Fruit fly (Drosophila melanogaster) whole organism, embryonic: ENCODE data around the gene CG8907.

Experiments used
- Adf1 ChIP-seq: fragments of 200-800 bp; sonication (Bioruptor generic); IDR thresholded peaks from 2 replicates; pipeline ENCODE4 v1.3.6; 2022; ENCODE audit warnings: missing biosample characterization, missing genetic modification characterization
- Aef1 ChIP-seq: fragments of 200-800 bp; sonication (Bioruptor generic); IDR thresholded peaks from 3 replicates; pipeline ENCODE4 v1.3.6; 2022; ENCODE audit warnings: missing biosample characterization, missing genetic modification characterization
- CG10979 ChIP-seq: fragments of 200-800 bp; sonication (Bioruptor generic); optimal IDR thresholded peaks from 2 replicates; lab custom pipeline; 2018; ENCODE audit warnings: missing biosample characterization, mild to moderate bottlenecking, missing genetic modification characterization, moderate library complexity
- CG12104 ChIP-seq: fragments of 200-800 bp; sonication (Bioruptor generic); optimal IDR thresholded peaks from 3 replicates; lab custom pipeline; 2016; ENCODE audit warnings: missing biosample characterization, missing genetic modification characterization
- CG13624 ChIP-seq: fragments of 200-800 bp; sonication (Bioruptor generic); optimal IDR thresholded peaks from 2 replicates; lab custom pipeline; 2016; ENCODE audit warnings: missing biosample characterization, missing genetic modification characterization
- CG14667 ChIP-seq: fragments of 200-800 bp; sonication (Bioruptor generic); IDR thresholded peaks from 2 replicates; pipeline ENCODE4 v1.3.6; 2022; ENCODE audit warnings: missing biosample characterization, missing genetic modification characterization
- CG14710 ChIP-seq: fragments of 200-800 bp; sonication (Bioruptor generic); optimal IDR thresholded peaks from 3 replicates; lab custom pipeline; 2019; ENCODE audit warnings: missing biosample characterization, mild to moderate bottlenecking, missing genetic modification characterization, moderate library complexity
- CG15601 ChIP-seq: fragments of 200-800 bp; sonication (Bioruptor generic); optimal IDR thresholded peaks from 3 replicates; lab custom pipeline; 2019; ENCODE audit warnings: missing biosample characterization, mild to moderate bottlenecking, missing genetic modification characterization, moderate library complexity
- CG17361 ChIP-seq: fragments of 200-800 bp; sonication (Bioruptor generic); IDR thresholded peaks from 3 replicates; pipeline ENCODE4 v1.3.6; 2022; ENCODE audit warnings: missing biosample characterization, missing genetic modification characterization
- CG17612 ChIP-seq: fragments of 200-800 bp; sonication (Bioruptor generic); IDR thresholded peaks from 2 replicates; pipeline ENCODE4 v1.3.6; 2022; ENCODE audit warnings: missing biosample characterization, missing genetic modification characterization
- CG3407 ChIP-seq: fragments of 200-800 bp; sonication (Bioruptor generic); optimal IDR thresholded peaks from 2 replicates; lab custom pipeline; 2018; ENCODE audit warnings: missing biosample characterization, mild to moderate bottlenecking, missing genetic modification characterization
- CG34224 ChIP-seq: fragments of 200-800 bp; sonication (Bioruptor generic); IDR thresholded peaks from 3 replicates; pipeline ENCODE4 v1.3.6; 2022; ENCODE audit warnings: missing biosample characterization, missing genetic modification characterization; ENCODE audit not compliant: partially characterized antibody
- CG4282 ChIP-seq: fragments of 200-800 bp; sonication (Bioruptor generic); optimal IDR thresholded peaks from 2 replicates; lab custom pipeline; 2016; ENCODE audit warnings: missing biosample characterization, missing genetic modification characterization
- CG4360 ChIP-seq: fragments of 200-800 bp; sonication (Bioruptor generic); IDR thresholded peaks from 2 replicates; pipeline ENCODE4 v1.3.6; 2022; ENCODE audit warnings: missing biosample characterization, missing genetic modification characterization
- CG4707 ChIP-seq: fragments of 200-800 bp; sonication (Bioruptor generic); optimal IDR thresholded peaks from 2 replicates; lab custom pipeline; 2018; ENCODE audit warnings: missing biosample characterization, mild to moderate bottlenecking, missing genetic modification characterization, moderate library complexity
- CG7786 ChIP-seq: fragments of 200-800 bp; sonication (Bioruptor generic); optimal IDR thresholded peaks from 2 replicates; lab custom pipeline; 2016; ENCODE audit warnings: missing biosample characterization, missing genetic modification characterization
- CG7987 ChIP-seq: fragments of 200-800 bp; sonication (Bioruptor generic); optimal IDR thresholded peaks from 2 replicates; lab custom pipeline; 2018; ENCODE audit warnings: missing biosample characterization, mild to moderate bottlenecking, missing genetic modification characterization, moderate library complexity
- CG8924 ChIP-seq: fragments of 200-800 bp; optimal IDR thresholded peaks from 3 replicates; lab custom pipeline; 2019; ENCODE audit warnings: missing biosample characterization, mild to moderate bottlenecking, missing genetic modification characterization, moderate library complexity
- CkIIα-i1 ChIP-seq: fragments of 200-800 bp; sonication (Bioruptor generic); IDR thresholded peaks from 2 replicates; pipeline ENCODE4 v1.3.6; 2022; ENCODE audit warnings: missing biosample characterization, missing genetic modification characterization
- Deaf1 ChIP-seq: fragments of 200-800 bp; optimal IDR thresholded peaks from 3 replicates; lab custom pipeline; 2019; ENCODE audit warnings: missing biosample characterization, mild to moderate bottlenecking, missing genetic modification characterization, moderate library complexity
- Dip3 ChIP-seq: fragments of 200-800 bp; sonication (Bioruptor generic); optimal IDR thresholded peaks from 3 replicates; lab custom pipeline; 2016; ENCODE audit warnings: missing biosample characterization, missing genetic modification characterization
- Elba2 ChIP-seq: fragments of 200-800 bp; sonication (Bioruptor generic); optimal IDR thresholded peaks from 3 replicates; lab custom pipeline; 2016; ENCODE audit warnings: missing biosample characterization, missing genetic modification characterization
- Gug ChIP-seq: fragments of 200-800 bp; sonication (Bioruptor generic); IDR thresholded peaks from 4 replicates; pipeline ENCODE4 v1.3.6; 2022; ENCODE audit warnings: missing biosample characterization, missing genetic modification characterization
- H2.0 ChIP-seq: fragments of 200-800 bp; sonication (Bioruptor generic); IDR thresholded peaks from 2 replicates; pipeline ENCODE4 v1.3.6; 2022; ENCODE audit warnings: missing biosample characterization, missing genetic modification characterization
- Hmx ChIP-seq: fragments of 200-800 bp; sonication (Bioruptor generic); optimal IDR thresholded peaks from 2 replicates; lab custom pipeline; 2016; ENCODE audit warnings: missing biosample characterization, missing genetic modification characterization
- Hr39 ChIP-seq: fragments of >200 bp; optimal IDR thresholded peaks from 2 replicates; lab custom pipeline; 2017
- Hr51 ChIP-seq, 2 experiments: fragments of 200-800 bp; sonication (Bioruptor generic); optimal IDR thresholded peaks; 2 replicates in 1 of 2; 3 replicates in 1 of 2; lab custom pipeline; 2016 to 2018; ENCODE audit warnings: missing biosample characterization in 2 of 2, missing genetic modification characterization in 2 of 2, mild to moderate bottlenecking in 1 of 2, moderate library complexity in 1 of 2
- Jarid2 ChIP-seq: fragments of 200-800 bp; sonication (Bioruptor generic); optimal IDR thresholded peaks from 3 replicates; lab custom pipeline; 2017; ENCODE audit warnings: mild to moderate bottlenecking, missing biosample characterization, missing genetic modification reagents, missing genetic modification characterization
- Lhr ChIP-seq: fragments of 200-800 bp; sonication (Bioruptor generic); optimal IDR thresholded peaks from 3 replicates; lab custom pipeline; 2017; ENCODE audit warnings: mild to moderate bottlenecking, missing biosample characterization, missing genetic modification reagents, missing genetic modification characterization
- Mes4 ChIP-seq: fragments of 200-800 bp; sonication (Bioruptor generic); optimal IDR thresholded peaks from 2 replicates; lab custom pipeline; 2016; ENCODE audit warnings: missing biosample characterization, missing genetic modification characterization
- Nf-YA ChIP-seq: fragments of 200-800 bp; sonication (Bioruptor generic); IDR thresholded peaks from 2 replicates; pipeline ENCODE4 v1.3.6; 2022; ENCODE audit warnings: missing biosample characterization, missing genetic modification characterization
- Poxn ChIP-seq: fragments of 200-800 bp; sonication (Bioruptor generic); IDR thresholded peaks from 2 replicates; pipeline ENCODE4 v1.3.6; 2022; ENCODE audit warnings: missing biosample characterization, missing genetic modification characterization
- Taf1 ChIP-seq: fragments of 200-800 bp; sonication (Bioruptor generic); IDR thresholded peaks from 2 replicates; pipeline ENCODE4 v1.3.6; 2022; ENCODE audit warnings: missing biosample characterization, missing genetic modification characterization
- Vsx1 ChIP-seq: fragments of 200-800 bp; sonication (Bioruptor generic); optimal IDR thresholded peaks from 2 replicates; lab custom pipeline; 2017; ENCODE audit warnings: missing biosample characterization, mild to moderate bottlenecking, missing genetic modification characterization, missing genetic modification reagents
- amos ChIP-seq: fragments of 200-800 bp; sonication (Bioruptor generic); IDR thresholded peaks from 2 replicates; pipeline ENCODE4 v1.3.6; 2022; ENCODE audit warnings: missing biosample characterization, missing genetic modification characterization; ENCODE audit not compliant: partially characterized antibody
- bbx ChIP-seq: fragments of 200-800 bp; sonication (Bioruptor generic); IDR thresholded peaks from 2 replicates; pipeline ENCODE4 v1.3.6; 2022; ENCODE audit warnings: missing biosample characterization, missing genetic modification characterization; ENCODE audit not compliant: partially characterized antibody
- dati ChIP-seq: fragments of 200-800 bp; sonication (Bioruptor generic); IDR thresholded peaks from 2 replicates; pipeline ENCODE4 v1.3.6; 2022; ENCODE audit warnings: missing biosample characterization, missing genetic modification characterization
- disco-r ChIP-seq: fragments of 200-800 bp; sonication (Bioruptor generic); optimal IDR thresholded peaks from 2 replicates; lab custom pipeline; 2016; ENCODE audit warnings: missing biosample characterization, missing genetic modification characterization
- dysf ChIP-seq: fragments of 200-800 bp; sonication (Bioruptor generic); IDR thresholded peaks from 3 replicates; pipeline ENCODE4 v1.3.6; 2022; ENCODE audit warnings: missing biosample characterization, missing genetic modification characterization
- fd64A ChIP-seq: fragments of 200-800 bp; sonication (Bioruptor generic); optimal IDR thresholded peaks from 3 replicates; lab custom pipeline; 2018; ENCODE audit warnings: missing biosample characterization, mild to moderate bottlenecking, missing genetic modification characterization
- grau ChIP-seq: fragments of 200-800 bp; optimal IDR thresholded peaks from 3 replicates; lab custom pipeline; 2019; ENCODE audit warnings: missing biosample characterization, mild to moderate bottlenecking, missing genetic modification characterization, moderate library complexity
- gro ChIP-seq: fragments of 200-800 bp; sonication (Bioruptor generic); optimal IDR thresholded peaks from 2 replicates; lab custom pipeline; 2016; ENCODE audit warnings: missing biosample characterization, missing genetic modification characterization
- hbn ChIP-seq: fragments of 200-800 bp; sonication (Bioruptor generic); IDR thresholded peaks from 2 replicates; pipeline ENCODE4 v1.3.6; 2022; ENCODE audit warnings: missing biosample characterization, missing genetic modification characterization; ENCODE audit not compliant: partially characterized antibody
- lola ChIP-seq, 3 experiments: fragments of >200 bp in 2 of 3; fragments of 200-800 bp in 1 of 3; sonication (Bioruptor generic) in 1 of 3; optimal IDR thresholded peaks; 2 replicates each; lab custom pipeline; 2017 to 2019; ENCODE audit warnings: missing biosample characterization in 3 of 3, missing genetic modification characterization in 3 of 3, mild to moderate bottlenecking in 1 of 3, moderate library complexity in 1 of 3
- row ChIP-seq: fragments of 200-800 bp; sonication (Bioruptor generic); IDR thresholded peaks from 3 replicates; pipeline ENCODE4 v1.3.6; 2022; ENCODE audit warnings: missing biosample characterization, missing genetic modification characterization
- run ChIP-seq: fragments of 200-800 bp; sonication (Bioruptor generic); optimal IDR thresholded peaks from 3 replicates; lab custom pipeline; 2018; ENCODE audit warnings: missing biosample characterization, mild to moderate bottlenecking, missing genetic modification characterization
- tll ChIP-seq, 2 experiments: fragments of 200-800 bp in 1 of 2; fragments of >200 bp in 1 of 2; sonication (Bioruptor generic) in 1 of 2; optimal IDR thresholded peaks; 2 replicates each; lab custom pipeline; 2017 to 2019; ENCODE audit warnings: missing biosample characterization in 2 of 2, missing genetic modification characterization in 2 of 2, mild to moderate bottlenecking in 1 of 2, moderate library complexity in 1 of 2
- zfh1 ChIP-seq: fragments of 200-800 bp; sonication (Bioruptor generic); IDR thresholded peaks from 3 replicates; pipeline ENCODE4 v1.3.6; 2022; ENCODE audit warnings: missing biosample characterization, missing genetic modification characterization

CG8907 gene

DNA sequence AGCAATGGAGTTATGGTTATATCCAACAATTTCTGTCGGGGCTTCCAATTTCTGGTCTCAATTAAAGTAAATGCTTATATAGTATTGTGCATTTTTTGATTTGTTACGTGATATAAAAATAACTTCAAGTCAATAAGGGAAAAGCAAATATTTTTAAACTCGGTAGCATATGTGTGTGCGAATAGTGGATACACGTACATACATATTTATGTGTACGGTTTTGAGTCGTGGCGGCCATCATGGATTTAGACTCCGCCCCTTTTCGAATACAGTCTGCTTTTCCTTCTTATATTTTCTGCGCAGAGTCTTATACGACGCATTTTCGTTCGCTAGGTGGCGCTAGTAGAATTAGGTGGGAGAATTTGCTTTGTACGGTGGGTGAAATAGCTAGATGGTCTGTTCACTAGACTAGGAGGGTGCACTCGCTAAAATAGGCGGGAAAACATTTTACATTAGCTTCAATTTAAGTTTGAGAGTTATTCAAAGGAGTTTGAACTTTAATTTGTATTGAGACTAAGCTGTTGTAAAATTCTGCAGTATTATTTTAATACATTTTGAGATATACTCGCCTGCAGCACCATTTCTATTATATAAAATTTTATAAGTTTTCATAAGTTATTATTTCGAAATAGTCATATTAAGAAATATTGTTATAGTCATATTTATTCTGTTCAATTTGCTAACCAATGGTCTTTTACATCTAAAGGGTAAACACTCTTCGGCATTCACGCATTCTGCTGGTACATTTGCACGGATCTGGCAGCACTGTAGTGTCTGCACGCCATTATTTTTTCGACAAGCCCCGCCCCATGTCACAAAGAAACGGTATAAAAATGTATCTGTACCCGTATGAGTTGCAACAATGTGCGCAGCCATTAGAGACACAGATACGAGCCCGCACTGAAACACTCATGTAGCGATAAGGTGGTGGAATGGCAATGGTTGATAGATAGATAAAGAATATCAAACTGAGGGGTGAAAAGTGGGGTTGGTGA lies 38.4 kb upstream of the CG8907 start (continued):
- TF ChIP-seq CG7786 (GFP tag; lab: Kevin White, UChicago) = no peak
- no peak for TF ChIP-seq Elba2 (GFP tag; lab: Kevin White, UChicago)
- no peak for TF ChIP-seq CG4282 (GFP tag; lab: Kevin White, UChicago)
- peak; percentile 67 for TF ChIP-seq CG8924
- peak in 1 of 3 experiments; percentile 78 for TF ChIP-seq lola (GFP tag; optimal IDR thresholded peaks at IDR 0.05; lab: Kevin White, UChicago)
- TF ChIP-seq hbn (GFP tag; lab: Robert Waterston, UW) = no peak
- TF ChIP-seq Hr51 (GFP tag; optimal IDR thresholded peaks at IDR 0.05; lab: Kevin White, UChicago) = peak in 1 of 2 experiments; percentile 41
- peak; percentile 69 for TF ChIP-seq grau
- TF ChIP-seq Jarid2 (GFP tag; lab: Kevin White, UChicago) = peak; percentile 23
- no peak for TF ChIP-seq Hr39 (lab: Kevin White, UChicago)
- 0 out of 2 replicates have a peak, but pooled peaks have one; percentile 29 for TF ChIP-seq CG4360
- no peak for TF ChIP-seq CkIIα-i1 (GFP tag; lab: Robert Waterston, UW)
- no peak for TF ChIP-seq fd64A (GFP tag; lab: Kevin White, UChicago)
- no peak for TF ChIP-seq CG17612
- TF ChIP-seq Deaf1 = no peak
- peak; percentile 31; the same call in 1 of the 2 replicates for TF ChIP-seq amos (GFP tag; lab: Robert Waterston, UW)
- peak; percentile 26 for TF ChIP-seq CG7987
- TF ChIP-seq CG14667 = peak; percentile 28; the same call in 1 of the 2 replicates
- peak; percentile 74 for TF ChIP-seq CG15601 (tag; lab: Kevin White, UChicago)
- TF ChIP-seq CG13624 (GFP tag; lab: Kevin White, UChicago) = peak; percentile 26
- peak; percentile 75 for TF ChIP-seq CG14710
- peak; percentile 95 for TF ChIP-seq row (GFP tag; lab: Robert Waterston, UW)
- TF ChIP-seq Nf-YA (GFP tag; lab: Robert Waterston, UW) = no peak
- no peak for TF ChIP-seq tll (GFP tag; optimal IDR thresholded peaks at IDR 0.05; lab: Kevin White, UChicago)
- TF ChIP-seq CG10979 (tag; lab: Kevin White, UChicago) = peak; percentile 74
- no peak for TF ChIP-seq zfh1
- peak; percentile 32; the same call in 1 of the 3 replicates for TF ChIP-seq Aef1
- peak; percentile 62; the same call in 3 of the 4 replicates for TF ChIP-seq Gug (GFP tag; lab: Robert Waterston, UW)
- peak; percentile 13 for TF ChIP-seq run (tag; lab: Kevin White, UChicago)
- TF ChIP-seq Vsx1 (GFP tag; lab: Kevin White, UChicago) = peak; percentile 90
- no peak for TF ChIP-seq Poxn
- TF ChIP-seq Lhr = peak; percentile 67
- no peak for TF ChIP-seq CG4707 (GFP tag; lab: Kevin White, UChicago)
- no peak for TF ChIP-seq dati (GFP tag; lab: Robert Waterston, UW)
- TF ChIP-seq Taf1 (GFP tag; lab: Robert Waterston, UW) = 0 out of 2 replicates have a peak, but pooled peaks have one; percentile 13
- TF ChIP-seq Mes4 (GFP tag; lab: Kevin White, UChicago) = no peak
- no peak for TF ChIP-seq bbx (GFP tag; lab: Robert Waterston, UW)
- TF ChIP-seq Hmx (GFP tag; lab: Kevin White, UChicago) = no peak
- TF ChIP-seq CG12104 = peak; percentile 63
- no peak for TF ChIP-seq Dip3 (GFP tag; lab: Kevin White, UChicago)
- TF ChIP-seq CG17361 (GFP tag; lab: Robert Waterston, UW) = peak; percentile 81
- no peak for TF ChIP-seq disco-r (GFP tag; lab: Kevin White, UChicago)
- TF ChIP-seq gro (GFP tag; lab: Kevin White, UChicago) = no peak
- peak; percentile 50 for TF ChIP-seq CG3407 (GFP tag; lab: Kevin White, UChicago)
- TF ChIP-seq Adf1 = peak; percentile 20; the same call in 1 of the 2 replicates
- no peak for TF ChIP-seq CG34224 (GFP tag; lab: Robert Waterston, UW)
- peak; percentile 71 for TF ChIP-seq dysf
- peak; percentile 42 for TF ChIP-seq H2.0 (GFP tag; lab: Robert Waterston, UW)
